Worm (Caenorhabditis elegans): ENCODE results near the gene M57.1.
A peak's percentile ranks its signal among the peaks of the same experiment; 100 is the strongest.

M57.1 gene

DNA sequence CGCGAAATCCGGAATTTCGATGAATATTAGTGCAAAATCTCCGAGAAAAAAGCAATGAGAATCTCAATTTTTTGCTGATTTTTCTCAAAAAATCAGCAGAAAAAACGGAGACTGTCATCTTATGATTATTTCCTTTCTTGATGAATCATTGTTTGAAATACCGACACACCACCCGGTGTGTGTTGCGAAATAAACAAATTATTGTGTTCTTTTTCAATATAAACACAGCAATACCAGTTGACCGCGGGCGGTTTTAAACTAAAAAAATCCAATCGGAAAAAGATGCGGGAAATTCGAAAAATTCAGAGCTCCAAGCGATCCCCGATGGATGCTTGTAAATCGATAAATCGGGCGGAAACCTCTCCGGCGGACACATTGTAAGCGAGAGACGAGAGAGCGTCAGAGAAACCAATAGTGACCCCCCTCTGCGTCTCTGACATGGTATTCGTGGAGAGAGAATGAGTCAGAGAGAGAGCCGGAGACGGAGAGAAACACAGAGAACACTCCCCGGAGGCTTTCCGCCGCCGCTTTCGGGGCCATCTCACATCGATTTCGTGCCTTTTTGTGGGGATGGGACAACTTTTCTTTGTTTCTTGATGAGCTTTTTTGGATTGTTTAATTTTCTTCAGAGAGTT is 16.7 kb upstream of the M57.1 start (continued):
- TF ChIP-seq ceh-82 (tag; optimal IDR thresholded peaks at IDR 0.05): peak; percentile 58 to 83 (median 59)
- peak; percentile 11 to 50 (median 32) for TF ChIP-seq dpl-1 (GFP tag; optimal IDR thresholded peaks at IDR 0.05)
- TF ChIP-seq lir-3 (tag; optimal IDR thresholded peaks at IDR 0.05; ENCODE audit: poor library complexity): no peak
- TF ChIP-seq zip-4 (GFP tag; optimal IDR thresholded peaks at IDR 0.05): peak; percentile 50
- TF ChIP-seq sup-37 (GFP tag; optimal IDR thresholded peaks at IDR 0.05): no peak
- no peak for TF ChIP-seq aly-2 (tag; optimal IDR thresholded peaks at IDR 0.05)
- no peak for TF ChIP-seq pqm-1 (tag; optimal IDR thresholded peaks at IDR 0.05)
- TF ChIP-seq ets-5 (GFP tag; IDR thresholded peaks at IDR 0.05): no peak
- no peak for TF ChIP-seq nhr-12 (tag; optimal IDR thresholded peaks at IDR 0.05)
- TF ChIP-seq elt-2 (tag; optimal IDR thresholded peaks at IDR 0.05): no peak
- TF ChIP-seq pag-3 (tag; optimal IDR thresholded peaks at IDR 0.05; ENCODE audit: borderline replicate concordance, insufficient read depth): no peak
- no peak for TF ChIP-seq nhr-76 (tag; optimal IDR thresholded peaks at IDR 0.05)
- peak; percentile 41 for TF ChIP-seq blmp-1 (tag; optimal IDR thresholded peaks at IDR 0.05)
- TF ChIP-seq jun-1 (tag; optimal IDR thresholded peaks at IDR 0.05): peak; percentile 58
- no peak for TF ChIP-seq nhr-90 (tag; optimal IDR thresholded peaks at IDR 0.05; ENCODE audit: poor library complexity)
- TF ChIP-seq lsy-2 (tag; optimal IDR thresholded peaks at IDR 0.05): peak; percentile 34 to 70
- peak; percentile 25 for TF ChIP-seq mep-1 (tag; optimal IDR thresholded peaks at IDR 0.05)
- peak; percentile 40 for TF ChIP-seq fos-1 (tag; optimal IDR thresholded peaks at IDR 0.05)
- no peak for TF ChIP-seq egl-27 (tag; optimal IDR thresholded peaks at IDR 0.05)
- TF ChIP-seq egl-13 (tag; optimal IDR thresholded peaks at IDR 0.05): no peak
- TF ChIP-seq lin-15B (tag; optimal IDR thresholded peaks at IDR 0.05): no peak
- TF ChIP-seq hpl-2 (GFP tag; optimal IDR thresholded peaks at IDR 0.05): no peak
- peak; percentile 71 for TF ChIP-seq nhr-19 (GFP tag; conservative IDR thresholded peaks at IDR 0.05)
- peak; percentile 87 for TF ChIP-seq lin-14 (GFP tag; optimal IDR thresholded peaks at IDR 0.05)
- no peak for TF ChIP-seq unc-62 (GFP tag; optimal IDR thresholded peaks at IDR 0.05)
- TF ChIP-seq nhr-47 (tag; optimal IDR thresholded peaks at IDR 0.05): peak; percentile 55
- TF ChIP-seq fkh-8 (tag; optimal IDR thresholded peaks at IDR 0.05): peak; percentile 37
- TF ChIP-seq efl-1 (optimal IDR thresholded peaks at IDR 0.05): peak; percentile 61 to 71
- TF ChIP-seq efl-1 (GFP tag; optimal IDR thresholded peaks at IDR 0.05 in 1 of 2): peak; percentile 49 to 96
- TF ChIP-seq unc-30 (tag; optimal IDR thresholded peaks at IDR 0.05): no peak
- no peak for TF ChIP-seq C34B4.2 (tag; optimal IDR thresholded peaks at IDR 0.05)
- TF ChIP-seq pax-3 (tag; optimal IDR thresholded peaks at IDR 0.05): no peak
- no peak for TF ChIP-seq nhr-11 (tag; optimal IDR thresholded peaks at IDR 0.05)
- peak; percentile 90 for TF ChIP-seq skn-1 (tag; optimal IDR thresholded peaks at IDR 0.05)
- no peak for TF ChIP-seq sptf-1 (tag; optimal IDR thresholded peaks at IDR 0.05)
- TF ChIP-seq dsc-1 (tag; optimal IDR thresholded peaks at IDR 0.05): peak; percentile 40
- no peak for TF ChIP-seq tlp-1 (tag; optimal IDR thresholded peaks at IDR 0.05)
- no peak for TF ChIP-seq sox-4 (tag; optimal IDR thresholded peaks at IDR 0.05)
- no peak for TF ChIP-seq fkh-4 (tag; optimal IDR thresholded peaks at IDR 0.05; ENCODE audit: borderline replicate concordance)
- TF ChIP-seq unc-98 (GFP tag; IDR thresholded peaks at IDR 0.05): no peak
- no peak for TF ChIP-seq nhr-84 (tag; optimal IDR thresholded peaks at IDR 0.05)
- peak; percentile 38 for TF ChIP-seq tbx-2 (tag; optimal IDR thresholded peaks at IDR 0.05)
- TF ChIP-seq xbp-1 (tag; optimal IDR thresholded peaks at IDR 0.05): peak; percentile 28
- TF ChIP-seq alr-1 (tag; optimal IDR thresholded peaks at IDR 0.05; ENCODE audit: borderline replicate concordance): no peak
- peak; percentile 62 to 63 for TF ChIP-seq lin-35 (GFP tag; optimal IDR thresholded peaks at IDR 0.05)
- no peak for TF ChIP-seq snpc-4 (tag; optimal IDR thresholded peaks at IDR 0.05)
- TF ChIP-seq ces-1 (GFP tag; optimal IDR thresholded peaks at IDR 0.05): no peak
- peak; percentile 18 for TF ChIP-seq isw-1 (GFP tag; IDR thresholded peaks at IDR 0.05)
- no peak for TF ChIP-seq ceh-88 (GFP tag; IDR thresholded peaks at IDR 0.05)
- no peak for TF ChIP-seq fkh-10 (GFP tag; optimal IDR thresholded peaks at IDR 0.05)
- no peak for TF ChIP-seq ceh-90 (tag; optimal IDR thresholded peaks at IDR 0.05)
- peak; percentile 14 for TF ChIP-seq lin-13 (GFP tag; optimal IDR thresholded peaks at IDR 0.05)
